Fruit fly (Drosophila melanogaster) whole organism, embryonic: ENCODE results near the gene CG11898.

ENCODE experiments used
- Aef1 ChIP-seq: fragments of 200-800 bp; sonication (Bioruptor generic); IDR thresholded peaks from 3 replicates; pipeline ENCODE4 v1.3.6; 2022; ENCODE audit warnings: missing biosample characterization, missing genetic modification characterization
- B-H1 ChIP-seq: fragments of 200-800 bp; sonication (Bioruptor generic); IDR thresholded peaks from 3 replicates; pipeline ENCODE4 v1.3.6; 2022; ENCODE audit warnings: missing biosample characterization, missing genetic modification characterization
- BEAF-32 ChIP-seq: fragments of 200-800 bp; sonication (Bioruptor generic); optimal IDR thresholded peaks from 3 replicates; lab custom pipeline; 2017; ENCODE audit warnings: missing biosample characterization, missing genetic modification characterization, mild to moderate bottlenecking, moderate library complexity, missing genetic modification reagents
- CG10147 ChIP-seq: fragments of 200-800 bp; sonication (Bioruptor generic); optimal IDR thresholded peaks from 2 replicates; lab custom pipeline; 2019; ENCODE audit warnings: missing biosample characterization, mild to moderate bottlenecking, missing genetic modification characterization, moderate library complexity
- CG10267 ChIP-seq: fragments of 200-800 bp; sonication (Bioruptor generic); optimal IDR thresholded peaks from 2 replicates; lab custom pipeline; 2018; ENCODE audit warnings: missing biosample characterization, mild to moderate bottlenecking, missing genetic modification characterization, moderate library complexity
- CG11085 ChIP-seq: fragments of 200-800 bp; sonication (Bioruptor generic); IDR thresholded peaks from 2 replicates; pipeline ENCODE4 v1.3.6; 2022; ENCODE audit warnings: missing biosample characterization, missing genetic modification characterization
- CG11093 ChIP-seq: fragments of 200-800 bp; sonication (Bioruptor generic); IDR thresholded peaks from 3 replicates; pipeline ENCODE4 v1.3.6; 2022; ENCODE audit warnings: missing biosample characterization, missing genetic modification characterization
- CG13894 ChIP-seq: fragments of 200-800 bp; sonication (Bioruptor generic); optimal IDR thresholded peaks from 3 replicates; lab custom pipeline; 2018; ENCODE audit warnings: missing biosample characterization, mild to moderate bottlenecking, missing genetic modification characterization, moderate library complexity
- CG16863 ChIP-seq: fragments of 200-800 bp; sonication (Bioruptor generic); optimal IDR thresholded peaks from 3 replicates; lab custom pipeline; 2016; ENCODE audit warnings: missing biosample characterization, missing genetic modification characterization
- CG17186 ChIP-seq: fragments of 200-800 bp; sonication (Bioruptor generic); optimal IDR thresholded peaks from 3 replicates; lab custom pipeline; 2017; ENCODE audit warnings: missing biosample characterization, missing genetic modification reagents, missing genetic modification characterization
- CG17568 ChIP-seq: fragments of 200-800 bp; sonication (Bioruptor generic); optimal IDR thresholded peaks from 2 replicates; lab custom pipeline; 2018; ENCODE audit warnings: missing biosample characterization, mild to moderate bottlenecking, missing genetic modification characterization, moderate library complexity
- CG17612 ChIP-seq: fragments of 200-800 bp; sonication (Bioruptor generic); IDR thresholded peaks from 2 replicates; pipeline ENCODE4 v1.3.6; 2022; ENCODE audit warnings: missing biosample characterization, missing genetic modification characterization
- CG1792 ChIP-seq: fragments of 200-800 bp; sonication (Bioruptor generic); optimal IDR thresholded peaks from 2 replicates; lab custom pipeline; 2016; ENCODE audit warnings: missing biosample characterization, missing genetic modification characterization
- CG31441 ChIP-seq: fragments of 200-800 bp; sonication (Bioruptor generic); IDR thresholded peaks from 2 replicates; pipeline ENCODE4 v1.3.6; 2022; ENCODE audit warnings: missing biosample characterization, missing genetic modification characterization
- CG3281 ChIP-seq: fragments of 200-800 bp; sonication (Bioruptor generic); optimal IDR thresholded peaks from 3 replicates; lab custom pipeline; 2017; ENCODE audit warnings: missing biosample characterization, mild to moderate bottlenecking, missing genetic modification characterization
- CG5245 ChIP-seq: fragments of 200-800 bp; sonication (Bioruptor generic); optimal IDR thresholded peaks from 3 replicates; lab custom pipeline; 2016; ENCODE audit warnings: missing biosample characterization, missing genetic modification characterization
- D19B ChIP-seq: fragments of 200-800 bp; sonication (Bioruptor generic); optimal IDR thresholded peaks from 2 replicates; lab custom pipeline; 2017; ENCODE audit warnings: missing biosample characterization, mild to moderate bottlenecking, missing genetic modification characterization
- Dek ChIP-seq: fragments of 200-800 bp; sonication (Bioruptor generic); optimal IDR thresholded peaks from 3 replicates; lab custom pipeline; 2019; ENCODE audit warnings: missing biosample characterization, mild to moderate bottlenecking, missing genetic modification characterization, moderate library complexity
- Dip3 ChIP-seq: fragments of 200-800 bp; sonication (Bioruptor generic); optimal IDR thresholded peaks from 3 replicates; lab custom pipeline; 2016; ENCODE audit warnings: missing biosample characterization, missing genetic modification characterization
- Dll ChIP-seq: fragments of 200-800 bp; sonication (Bioruptor generic); IDR thresholded peaks from 4 replicates; pipeline ENCODE4 v1.3.6; 2022; ENCODE audit warnings: missing biosample characterization, missing genetic modification characterization; ENCODE audit not compliant: partially characterized antibody
- Eip74EF ChIP-seq, 2 experiments: fragments of 200-800 bp in 1 of 2; fragments of >200 bp in 1 of 2; sonication (Bioruptor generic) in 1 of 2; optimal IDR thresholded peaks; 2 replicates each; lab custom pipeline; 2017 to 2019; ENCODE audit warnings: missing biosample characterization in 2 of 2, missing genetic modification characterization in 2 of 2, mild to moderate bottlenecking in 1 of 2, moderate library complexity in 1 of 2
- Fer2 ChIP-seq: fragments of 200-800 bp; sonication (Bioruptor generic); optimal IDR thresholded peaks from 2 replicates; lab custom pipeline; 2018; ENCODE audit warnings: missing biosample characterization, mild to moderate bottlenecking, missing genetic modification characterization, moderate library complexity
- HLH4C ChIP-seq: fragments of 200-800 bp; sonication (Bioruptor generic); IDR thresholded peaks from 3 replicates; pipeline ENCODE4 v1.3.6; 2022; ENCODE audit warnings: missing biosample characterization, missing genetic modification characterization; ENCODE audit not compliant: partially characterized antibody
- Hr78 ChIP-seq, 2 experiments: fragments of 200-800 bp in 1 of 2; fragments of >200 bp in 1 of 2; sonication (Bioruptor generic) in 1 of 2; optimal IDR thresholded peaks; 2 replicates each; lab custom pipeline; 2017 to 2019; ENCODE audit warnings: missing biosample characterization in 2 of 2, missing genetic modification characterization in 2 of 2, mild to moderate bottlenecking in 1 of 2, moderate library complexity in 1 of 2
- MBD-R2 ChIP-seq: fragments of 200-800 bp; sonication (Bioruptor generic); IDR thresholded peaks from 2 replicates; pipeline ENCODE4 v1.3.6; 2022; ENCODE audit warnings: missing biosample characterization, missing genetic modification characterization
- Med ChIP-seq: fragments of 200-800 bp; sonication (Bioruptor generic); peaks from one replicate; lab custom pipeline; 2016; ENCODE audit warnings: missing biosample characterization, missing genetic modification characterization, mild to moderate bottlenecking, inconsistent platforms, moderate library complexity
- Oaz ChIP-seq: fragments of 200-800 bp; sonication (Bioruptor generic); IDR thresholded peaks from 2 replicates; pipeline ENCODE4 v1.3.6; 2022; ENCODE audit warnings: missing biosample characterization, missing genetic modification characterization
- Sox100B ChIP-seq: fragments of 200-800 bp; sonication (Bioruptor generic); optimal IDR thresholded peaks from 3 replicates; lab custom pipeline; 2018; ENCODE audit warnings: missing biosample characterization, mild to moderate bottlenecking, missing genetic modification characterization
- Usf ChIP-seq: fragments of 200-800 bp; sonication (Bioruptor generic); optimal IDR thresholded peaks from 2 replicates; lab custom pipeline; 2017; ENCODE audit warnings: missing genotype, missing biosample characterization, missing genetic modification characterization
- aop ChIP-seq: fragments of 200-800 bp; sonication (Bioruptor generic); IDR thresholded peaks from 2 replicates; pipeline ENCODE4 v1.3.6; 2022; ENCODE audit warnings: missing biosample characterization, missing genetic modification characterization
- cas ChIP-seq: fragments of 200-800 bp; sonication (Bioruptor generic); IDR thresholded peaks from 2 replicates; pipeline ENCODE4 v1.3.6; 2022; ENCODE audit warnings: missing biosample characterization, missing genetic modification characterization
- crp ChIP-seq, 2 experiments: fragments of 200-800 bp; sonication (Bioruptor generic); optimal IDR thresholded peaks; 2 replicates in 1 of 2; 3 replicates in 1 of 2; lab custom pipeline; 2017; ENCODE audit warnings: missing biosample characterization in 2 of 2, missing genetic modification characterization in 2 of 2, mild to moderate bottlenecking in 1 of 2, moderate library complexity in 1 of 2
- eyg ChIP-seq: fragments of 200-800 bp; sonication (Bioruptor generic); optimal IDR thresholded peaks from 3 replicates; lab custom pipeline; 2016; ENCODE audit warnings: missing biosample characterization, missing genetic modification characterization
- fd96Cb ChIP-seq: fragments of 200-800 bp; sonication (Bioruptor generic); optimal IDR thresholded peaks from 2 replicates; lab custom pipeline; 2018; ENCODE audit warnings: missing biosample characterization, mild to moderate bottlenecking, missing genetic modification characterization, moderate library complexity
- gfzf ChIP-seq: fragments of 200-800 bp; sonication (Bioruptor generic); optimal IDR thresholded peaks from 2 replicates; lab custom pipeline; 2016; ENCODE audit warnings: missing biosample characterization, mild to moderate bottlenecking, missing genetic modification characterization, moderate library complexity
- grn ChIP-seq: fragments of 200-800 bp; sonication (Bioruptor generic); optimal IDR thresholded peaks from 3 replicates; lab custom pipeline; 2017; ENCODE audit warnings: missing biosample characterization, missing genetic modification characterization
- ind ChIP-seq: fragments of 200-800 bp; sonication (Bioruptor generic); optimal IDR thresholded peaks from 3 replicates; lab custom pipeline; 2016; ENCODE audit warnings: missing biosample characterization, missing genetic modification characterization
- klu ChIP-seq: fragments of 200-800 bp; sonication (Bioruptor generic); IDR thresholded peaks from 2 replicates; pipeline ENCODE4 v1.3.6; 2022; ENCODE audit warnings: missing biosample characterization, missing genetic modification characterization
- nmo ChIP-seq: fragments of 200-800 bp; sonication (Bioruptor generic); optimal IDR thresholded peaks from 2 replicates; lab custom pipeline; 2018; ENCODE audit warnings: missing biosample characterization, mild to moderate bottlenecking, missing genetic modification characterization, moderate library complexity
- nom ChIP-seq: fragments of 200-800 bp; sonication (Bioruptor generic); optimal IDR thresholded peaks from 2 replicates; lab custom pipeline; 2017; ENCODE audit warnings: missing biosample characterization, missing genetic modification characterization, mild to moderate bottlenecking, moderate library complexity, missing genetic modification reagents
- pum ChIP-seq: fragments of 200-800 bp; sonication (Bioruptor generic); optimal IDR thresholded peaks from 2 replicates; lab custom pipeline; 2016; ENCODE audit warnings: missing biosample characterization, missing genetic modification characterization
- run ChIP-seq: fragments of 200-800 bp; sonication (Bioruptor generic); optimal IDR thresholded peaks from 3 replicates; lab custom pipeline; 2018; ENCODE audit warnings: missing biosample characterization, mild to moderate bottlenecking, missing genetic modification characterization
- sens-2 ChIP-seq: fragments of 200-800 bp; sonication (Bioruptor generic); IDR thresholded peaks from 2 replicates; pipeline ENCODE4 v1.3.6; 2022; ENCODE audit warnings: missing biosample characterization, missing genetic modification characterization
- slbo ChIP-seq: fragments of 200-800 bp; sonication (Bioruptor generic); IDR thresholded peaks from 2 replicates; pipeline ENCODE4 v1.3.6; 2022; ENCODE audit warnings: missing biosample characterization, missing genetic modification characterization
- sr ChIP-seq: fragments of 200-800 bp; sonication (Bioruptor generic); IDR thresholded peaks from 3 replicates; pipeline ENCODE4 v1.3.6; 2022; ENCODE audit warnings: missing biosample characterization, missing genetic modification characterization
- trh ChIP-seq: fragments of 200-800 bp; sonication (Bioruptor generic); optimal IDR thresholded peaks from 2 replicates; lab custom pipeline; 2016; ENCODE audit warnings: missing biosample characterization, missing genetic modification characterization
- unc-4 ChIP-seq: fragments of 200-800 bp; sonication (Bioruptor generic); IDR thresholded peaks from 2 replicates; pipeline ENCODE4 v1.3.6; 2022; ENCODE audit warnings: missing biosample characterization, missing genetic modification characterization; ENCODE audit not compliant: partially characterized antibody
- unpg ChIP-seq: fragments of 200-800 bp; sonication (Bioruptor generic); optimal IDR thresholded peaks from 3 replicates; lab custom pipeline; 2018; ENCODE audit warnings: missing biosample characterization, mild to moderate bottlenecking, missing genetic modification characterization, moderate library complexity
- zen2 ChIP-seq: fragments of 200-800 bp; sonication (Bioruptor generic); IDR thresholded peaks from 3 replicates; pipeline ENCODE4 v1.3.6; 2022; ENCODE audit warnings: missing biosample characterization, missing genetic modification characterization; ENCODE audit not compliant: partially characterized antibody

CG11898 gene

DNA sequence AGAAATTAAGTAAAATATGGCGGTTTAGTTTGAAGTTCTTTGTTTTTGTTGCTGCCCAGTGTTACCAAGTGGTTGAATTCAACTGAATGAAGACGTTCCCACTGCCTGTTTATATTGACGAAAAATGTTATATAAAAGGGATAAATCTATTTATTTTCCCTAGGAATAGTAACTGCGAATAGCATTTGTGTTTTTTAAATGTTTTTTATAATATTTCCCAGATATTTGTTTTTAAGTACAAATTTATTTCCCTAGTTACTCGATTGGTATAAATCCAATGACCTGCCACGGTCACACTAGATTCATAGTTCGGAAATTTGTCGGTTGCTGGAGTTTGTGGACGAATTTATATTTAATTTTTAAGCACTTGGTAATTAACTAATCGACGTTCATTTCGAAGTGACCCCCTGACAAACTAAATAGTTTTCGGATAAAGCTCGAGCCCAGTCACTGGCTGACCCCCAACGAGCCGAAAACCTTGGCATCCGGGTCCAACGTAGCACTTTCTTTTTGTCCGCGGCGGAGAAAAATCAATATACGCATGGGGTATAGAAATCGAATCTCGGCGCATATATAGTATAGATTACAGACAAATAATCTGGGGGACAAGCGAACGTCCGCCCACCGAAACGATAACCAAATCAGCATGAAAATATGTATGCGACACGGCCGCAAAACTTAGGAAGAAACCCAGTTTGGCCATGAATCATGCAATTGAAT is 34.4 kb upstream of the CG11898 start, which contains the start of the genes dgt6 and Vha100-1 (continued):
- TF ChIP-seq zen2 (GFP tag; lab: Robert Waterston, UW): no peak
- no peak for TF ChIP-seq B-H1 (GFP tag; lab: Robert Waterston, UW)
- no peak for TF ChIP-seq Hr78 (GFP tag; optimal IDR thresholded peaks at IDR 0.05; lab: Kevin White, UChicago)
- peak in 1 of 2 experiments; percentile 9 for TF ChIP-seq crp (GFP tag; optimal IDR thresholded peaks at IDR 0.05; lab: Kevin White, UChicago)
- no peak for TF ChIP-seq CG11093
- peak; percentile 86 for TF ChIP-seq CG10267 (tag; lab: Kevin White, UChicago)
- TF ChIP-seq Sox100B (GFP tag; lab: Kevin White, UChicago): no peak
- no peak for TF ChIP-seq Usf (GFP tag; lab: Kevin White, UChicago)
- peak; percentile 6 for TF ChIP-seq CG17186 (GFP tag; lab: Kevin White, UChicago)
- no peak for TF ChIP-seq CG1792
- no peak for TF ChIP-seq Eip74EF (GFP tag; optimal IDR thresholded peaks at IDR 0.05; lab: Kevin White, UChicago)
- peak; percentile 74 for TF ChIP-seq Med
- no peak for TF ChIP-seq CG10147 (GFP tag; lab: Kevin White, UChicago)
- TF ChIP-seq CG16863: no peak
- peak; percentile 38 for TF ChIP-seq BEAF-32 (GFP tag; lab: Kevin White, UChicago)
- TF ChIP-seq CG3281: no peak
- TF ChIP-seq trh (GFP tag; lab: Kevin White, UChicago): no peak
- no peak for TF ChIP-seq CG31441
- TF ChIP-seq CG13894 (tag; lab: Kevin White, UChicago): no peak
- TF ChIP-seq unc-4: 0 out of 2 replicates have a peak, but pooled peaks have one; percentile 14
- no peak for TF ChIP-seq cas (GFP tag; lab: Robert Waterston, UW)
- peak; percentile 89 for TF ChIP-seq Aef1 (GFP tag; lab: Robert Waterston, UW)
- TF ChIP-seq nom (GFP tag; lab: Kevin White, UChicago): peak; percentile 29
- TF ChIP-seq HLH4C (GFP tag; lab: Robert Waterston, UW): no peak
- TF ChIP-seq MBD-R2 (GFP tag; lab: Robert Waterston, UW): peak; percentile 65
- no peak for TF ChIP-seq sens-2 (GFP tag; lab: Robert Waterston, UW)
- TF ChIP-seq Dip3 (GFP tag; lab: Kevin White, UChicago): no peak
- TF ChIP-seq pum (GFP tag; lab: Kevin White, UChicago): no peak
- no peak for TF ChIP-seq sr (GFP tag; lab: Robert Waterston, UW)
- no peak for TF ChIP-seq CG17612 (GFP tag; lab: Robert Waterston, UW)
- TF ChIP-seq Oaz (GFP tag; lab: Robert Waterston, UW): no peak
- TF ChIP-seq fd96Cb (tag; lab: Kevin White, UChicago): no peak
- no peak for TF ChIP-seq slbo (GFP tag; lab: Robert Waterston, UW)
- TF ChIP-seq nmo: peak; percentile 65
- no peak for TF ChIP-seq CG11085 (GFP tag; lab: Robert Waterston, UW)
- TF ChIP-seq D19B: no peak
- no peak for TF ChIP-seq grn (GFP tag; lab: Kevin White, UChicago)
- TF ChIP-seq Fer2 (tag; lab: Kevin White, UChicago): no peak
- TF ChIP-seq Dek (tag; lab: Kevin White, UChicago): no peak
- TF ChIP-seq CG17568 (GFP tag; lab: Kevin White, UChicago): no peak
- TF ChIP-seq eyg (GFP tag; lab: Kevin White, UChicago): no peak
- no peak for TF ChIP-seq unpg (GFP tag; lab: Kevin White, UChicago)
- TF ChIP-seq Dll: no peak
- peak; percentile 84 for TF ChIP-seq gfzf (GFP tag; lab: Kevin White, UChicago)
- no peak for TF ChIP-seq ind (GFP tag; lab: Kevin White, UChicago)
- no peak for TF ChIP-seq run (tag; lab: Kevin White, UChicago)
- no peak for TF ChIP-seq CG5245 (GFP tag; lab: Kevin White, UChicago)
- TF ChIP-seq aop (GFP tag; lab: Robert Waterston, UW): no peak
- no peak for TF ChIP-seq klu (GFP tag; lab: Robert Waterston, UW)
